Worm (Caenorhabditis elegans) whole organism, L4/young adult: Measurements from ENCODE around the gene F33G12.3.

ENCODE experiments used
- W03F9.2 ChIP-seq: fragments of 150-350 bp; optimal IDR thresholded peaks from 2 replicates; lab custom pipeline; 2014; ENCODE audit warnings: missing biosample characterization, missing genetic modification characterization
- dao-5 ChIP-seq: sonication (generic microtip); optimal IDR thresholded peaks from 2 replicates; lab custom pipeline; 2016; ENCODE audit warnings: missing genotype, missing genetic modification characterization, moderate library complexity, missing compliant biosample characterization
- him-1 ChIP-seq: sonication (generic microtip); optimal IDR thresholded peaks from 2 replicates; lab custom pipeline; 2016; ENCODE audit warnings: missing genotype, missing genetic modification reagents, missing genetic modification characterization, missing compliant biosample characterization

DNA sequence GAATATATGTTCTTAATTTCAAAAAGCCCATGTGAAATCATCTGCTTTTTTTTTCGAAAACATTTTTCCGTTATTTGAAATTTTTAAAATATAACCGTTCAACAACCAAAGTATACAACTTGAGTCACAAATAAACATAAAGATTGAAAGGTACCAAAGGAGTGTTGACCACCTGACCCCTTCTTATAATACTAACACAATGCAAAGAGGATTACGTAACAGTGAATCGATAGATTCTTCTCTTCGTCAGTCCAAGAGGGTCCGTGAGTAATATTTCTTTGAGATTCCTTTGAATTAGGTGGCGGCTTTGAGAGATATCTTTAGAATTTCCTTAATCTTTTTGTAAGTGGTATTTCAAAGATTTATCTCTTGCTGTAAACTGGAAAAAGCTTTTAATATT lies 17.7 kb downstream of the F33G12.3 start:
- no peak for TF ChIP-seq him-1
- no peak for TF ChIP-seq dao-5 (tag; lab: Kevin White, UChicago)
- no peak for TF ChIP-seq W03F9.2
